Worm (Caenorhabditis elegans) whole organism, L2 larva: ENCODE measurements around the gene ZK892.6.
A peak's percentile ranks its signal among the peaks of the same experiment; 100 is the strongest.

Experiments used
- C34F6.9 ChIP-seq: fragments of 150-350 bp; optimal IDR thresholded peaks from 2 replicates; lab custom pipeline; 2014; ENCODE audit warnings: missing biosample characterization, missing genetic modification characterization
- F13H6.1 ChIP-seq: sonication (generic microtip); optimal IDR thresholded peaks from 2 replicates; lab custom pipeline; 2016; ENCODE audit warnings: missing genetic modification characterization, missing compliant biosample characterization
- Y55F3AM.14 ChIP-seq: fragments of 200-800 bp; sonication (Bioruptor generic); optimal IDR thresholded peaks from 2 replicates; lab custom pipeline; 2018; ENCODE audit warnings: mild to moderate bottlenecking, missing genetic modification characterization, missing compliant biosample characterization
- aly-2 ChIP-seq: fragments of 150-350 bp; optimal IDR thresholded peaks from 2 replicates; lab custom pipeline; 2014; ENCODE audit warnings: missing biosample characterization, missing genetic modification characterization
- ama-1 ChIP-seq: fragments of 150-350 bp; optimal IDR thresholded peaks from 2 replicates; lab custom pipeline; 2018; ENCODE audit warnings: inconsistent platforms
- blmp-1 ChIP-seq: sonication (generic microtip); optimal IDR thresholded peaks from 2 replicates; lab custom pipeline; 2017; ENCODE audit warnings: missing genetic modification characterization, mild to moderate bottlenecking, missing compliant biosample characterization, antibody characterized with exemption, moderate library complexity; ENCODE audit not compliant: insufficient read depth
- ceh-16 ChIP-seq: fragments of 150-350 bp; optimal IDR thresholded peaks from 2 replicates; lab custom pipeline; 2014; ENCODE audit warnings: missing biosample characterization, missing genetic modification characterization
- crh-2 ChIP-seq: sonication (generic microtip); optimal IDR thresholded peaks from 2 replicates; lab custom pipeline; 2017; ENCODE audit warnings: missing biosample characterization, missing genetic modification characterization
- elt-1 ChIP-seq: fragments of 150-350 bp; optimal IDR thresholded peaks from 2 replicates; lab custom pipeline; 2014; ENCODE audit warnings: missing biosample characterization, missing genetic modification characterization
- fos-1 ChIP-seq: fragments of 150-350 bp; optimal IDR thresholded peaks from 2 replicates; lab custom pipeline; 2014; ENCODE audit warnings: missing biosample characterization, missing genetic modification characterization
- gmeb-1 ChIP-seq: fragments of 150-350 bp; optimal IDR thresholded peaks from 2 replicates; lab custom pipeline; 2014; ENCODE audit warnings: missing biosample characterization, missing genetic modification characterization
- lin-11 ChIP-seq: fragments of 150-350 bp; sonication (generic microtip); optimal IDR thresholded peaks from 2 replicates; lab custom pipeline; 2014; ENCODE audit warnings: missing biosample characterization, missing genetic modification characterization, inconsistent platforms, mixed read lengths
- lin-13 ChIP-seq: fragments of 150-350 bp; optimal IDR thresholded peaks from 2 replicates; lab custom pipeline; 2014; ENCODE audit warnings: missing biosample characterization, missing genetic modification reagents, missing genetic modification characterization
- lsy-2 ChIP-seq, 2 experiments: fragments of 150-350 bp in 1 of 2; sonication (generic microtip) in 1 of 2; optimal IDR thresholded peaks; 2 replicates each; lab custom pipeline; 2014 to 2017; ENCODE audit warnings: missing biosample characterization in 2 of 2, missing genetic modification characterization in 2 of 2
- mab-5 ChIP-seq: fragments of 150-350 bp; optimal IDR thresholded peaks from 2 replicates; lab custom pipeline; 2014; ENCODE audit warnings: missing biosample characterization, missing genetic modification characterization
- mbf-1 ChIP-seq: sonication (generic microtip); optimal IDR thresholded peaks from 2 replicates; lab custom pipeline; 2017; ENCODE audit warnings: missing biosample characterization, missing genetic modification characterization
- mdl-1 ChIP-seq, 2 experiments: fragments of 150-350 bp in 1 of 2; sonication (generic microtip) in 1 of 2; optimal IDR thresholded peaks; 2 replicates each; lab custom pipeline; 2017; ENCODE audit warnings: missing biosample characterization in 2 of 2, missing genetic modification characterization in 2 of 2
- nhr-10 ChIP-seq: sonication (generic microtip); optimal IDR thresholded peaks from 2 replicates; lab custom pipeline; 2017; ENCODE audit warnings: missing biosample characterization, missing genetic modification characterization
- nhr-11 ChIP-seq: fragments of 150-350 bp; optimal IDR thresholded peaks from 2 replicates; lab custom pipeline; 2014; ENCODE audit warnings: missing biosample characterization, missing genetic modification characterization
- nhr-12 ChIP-seq: fragments of 150-350 bp; optimal IDR thresholded peaks from 2 replicates; lab custom pipeline; 2014; ENCODE audit warnings: missing biosample characterization, missing genetic modification characterization
- nhr-129 ChIP-seq: fragments of 150-350 bp; optimal IDR thresholded peaks from 2 replicates; lab custom pipeline; 2014; ENCODE audit warnings: missing biosample characterization, missing genetic modification characterization
- nhr-21 ChIP-seq: fragments of 150-350 bp; optimal IDR thresholded peaks from 2 replicates; lab custom pipeline; 2014; ENCODE audit warnings: missing biosample characterization, missing genetic modification characterization
- nhr-23 ChIP-seq: fragments of 150-350 bp; optimal IDR thresholded peaks from 2 replicates; lab custom pipeline; 2014; ENCODE audit warnings: missing biosample characterization, missing genetic modification reagents, missing genetic modification characterization
- nhr-25 ChIP-seq: fragments of 150-350 bp; sonication (generic microtip); optimal IDR thresholded peaks from 3 replicates; lab custom pipeline; 2014; ENCODE audit warnings: missing biosample characterization, missing genetic modification characterization
- nhr-6 ChIP-seq: fragments of 150-350 bp; optimal IDR thresholded peaks from 2 replicates; lab custom pipeline; 2014; ENCODE audit warnings: missing biosample characterization, missing genetic modification characterization
- nhr-77 ChIP-seq: fragments of 150-350 bp; optimal IDR thresholded peaks from 2 replicates; lab custom pipeline; 2014; ENCODE audit warnings: missing biosample characterization, missing genetic modification characterization
- skn-1 ChIP-seq: sonication (generic microtip); optimal IDR thresholded peaks from 2 replicates; lab custom pipeline; 2017; ENCODE audit warnings: missing biosample characterization, missing genetic modification characterization
- sma-3 ChIP-seq: sonication (generic microtip); optimal IDR thresholded peaks from 2 replicates; lab custom pipeline; 2016; ENCODE audit warnings: missing genetic modification reagents, missing genetic modification characterization, missing compliant biosample characterization
- sma-9 ChIP-seq, 2 experiments: fragments of 150-350 bp in 1 of 2; sonication (generic microtip) in 1 of 2; optimal IDR thresholded peaks; 2 replicates each; lab custom pipeline; 2014 to 2016; ENCODE audit warnings: missing genetic modification characterization in 2 of 2, mild to moderate bottlenecking in 1 of 2, missing biosample characterization in 1 of 2, missing compliant biosample characterization in 1 of 2, missing genetic modification reagents in 1 of 2, moderate library complexity in 1 of 2
- unc-39 ChIP-seq: fragments of 150-350 bp; optimal IDR thresholded peaks from 2 replicates; lab custom pipeline; 2014; ENCODE audit warnings: missing biosample characterization, missing genetic modification characterization
- unc-55 ChIP-seq: fragments of 150-350 bp; sonication (generic microtip); optimal IDR thresholded peaks from 3 replicates; lab custom pipeline; 2014; ENCODE audit warnings: missing biosample characterization, missing genetic modification reagents, missing genetic modification characterization
- zag-1 ChIP-seq: fragments of 150-350 bp; optimal IDR thresholded peaks from 2 replicates; lab custom pipeline; 2014; ENCODE audit warnings: missing biosample characterization, missing genetic modification characterization
- ztf-1 ChIP-seq: fragments of 200-800 bp; sonication (Bioruptor generic); conservative IDR thresholded peaks from 2 replicates; pipeline ENCODE4 v1.3.6; 2022; ENCODE audit warnings: missing genetic modification characterization, missing compliant biosample characterization

Gene ZK892.6

DNA sequence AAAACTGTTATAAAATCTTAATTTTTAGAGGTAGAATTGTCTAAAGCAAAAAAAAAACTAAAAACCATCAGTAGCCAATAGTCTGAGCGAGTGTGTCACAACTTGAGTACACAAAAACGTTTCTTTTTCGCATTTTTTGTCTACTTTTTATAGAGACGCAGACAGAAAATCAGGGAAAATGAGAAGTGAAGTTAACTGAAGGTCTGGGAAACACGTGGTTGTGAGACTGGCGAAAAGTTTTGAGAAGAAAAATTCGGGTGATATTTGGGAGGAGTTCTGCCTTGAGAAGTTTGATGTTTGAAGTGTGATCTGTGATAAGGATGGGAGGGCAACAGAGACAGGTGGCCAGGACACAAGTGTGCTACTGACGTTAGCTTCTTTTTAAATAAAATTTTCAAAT lies 42.3 kb downstream of the ZK892.6 start (continued):
- peak; percentile 93 for TF ChIP-seq nhr-10 (tag; lab: Kevin White, UChicago)
- TF ChIP-seq lin-13: peak; percentile 67
- TF ChIP-seq mdl-1 (tag; optimal IDR thresholded peaks at IDR 0.05; lab: Kevin White, UChicago): peak in 1 of 2 experiments; percentile 90

DNA sequence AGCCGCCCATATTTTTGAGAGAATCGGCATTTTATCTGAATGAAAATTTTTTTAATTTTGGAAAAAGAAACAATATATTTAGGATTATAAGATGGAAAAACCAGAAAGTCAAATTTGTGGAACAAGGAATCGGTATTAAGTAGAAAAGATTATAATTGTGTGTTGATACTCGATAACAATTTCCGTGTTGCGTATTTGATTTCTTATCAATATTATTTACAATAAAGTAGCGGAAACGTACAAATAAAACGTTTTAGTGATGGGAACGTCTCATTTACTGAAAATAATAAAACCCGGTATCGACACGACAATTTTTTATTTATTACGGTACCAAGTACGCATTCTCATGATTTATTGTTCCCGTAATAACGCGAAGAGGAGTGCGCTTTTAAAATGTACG lies 43.1 kb downstream of the ZK892.6 start, which contains the start of gene C05C10.3:
TSS of gene C05C10.3 (minus strand) at position 35 of the 400 bp plus-strand sequence.
- TF ChIP-seq mbf-1 (no peak), ceh-16 (tag; lab: Kevin White, UChicago) (no peak), mab-5 (tag; lab: Kevin White, UChicago) (no peak), zag-1 (tag; lab: Kevin White, UChicago) (no peak)
- TF ChIP-seq, all 48 proteins: peak for 0

DNA sequence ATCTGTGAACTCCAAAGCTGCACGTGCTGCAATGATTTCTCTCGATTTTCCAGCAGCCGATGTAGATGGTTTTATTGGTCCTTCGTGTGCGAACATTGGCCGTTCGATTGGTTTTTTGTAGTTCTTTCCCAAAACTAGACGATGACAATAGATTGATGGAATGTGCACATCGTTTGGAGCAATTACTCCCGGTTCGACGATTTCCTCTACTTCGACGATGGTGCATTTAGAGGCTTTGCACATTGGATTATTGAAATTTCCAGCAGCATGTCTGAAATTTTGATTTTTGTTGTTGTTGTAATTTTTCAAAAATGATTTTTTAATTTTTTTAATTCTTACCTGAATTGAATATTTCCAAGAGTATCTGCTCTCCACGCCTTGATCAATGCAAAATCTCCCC lies 44.3 kb downstream of the ZK892.6 start:
- TF ChIP-seq lin-13 (peak; percentile 17), mdl-1 (tag; optimal IDR thresholded peaks at IDR 0.05; lab: Kevin White, UChicago) (no peak)

DNA sequence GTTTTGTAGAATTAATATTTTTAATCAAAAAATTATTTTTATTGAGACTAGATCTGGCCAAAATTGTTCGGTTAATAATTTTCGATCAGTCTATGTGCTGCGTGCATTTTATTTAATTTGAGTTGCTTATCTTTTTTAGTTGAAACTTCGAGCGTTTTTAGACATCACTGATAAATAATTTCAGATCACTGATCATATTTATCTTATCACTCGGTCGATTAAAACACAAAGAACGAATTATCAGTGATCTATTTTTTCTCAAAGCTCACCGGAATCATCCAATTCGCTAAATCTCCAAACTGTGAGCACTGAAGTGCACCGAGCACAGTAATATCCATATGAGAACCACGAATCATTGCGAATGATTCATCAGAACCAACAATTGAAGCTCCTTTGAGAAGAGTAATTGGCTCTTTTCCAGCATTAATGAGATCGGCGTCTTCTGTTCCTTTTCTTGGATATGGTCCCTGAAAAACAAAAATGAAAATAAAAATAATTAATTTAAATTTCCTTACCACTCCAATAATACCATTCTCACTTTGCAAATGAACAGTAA lies 44.8 kb downstream of the ZK892.6 start:
- peak; percentile 32 for TF ChIP-seq sma-9 (GFP tag; optimal IDR thresholded peaks at IDR 0.05; lab: Kevin White, UChicago)
- TF ChIP-seq sma-9 (tag; optimal IDR thresholded peaks at IDR 0.05; lab: Kevin White, UChicago): no peak
- TF ChIP-seq crh-2 (tag; lab: Kevin White, UChicago): peak; percentile 47
- peak; percentile 43 for TF ChIP-seq fos-1 (tag; lab: Kevin White, UChicago)
- no peak for TF ChIP-seq sma-3
- TF ChIP-seq, all 48 proteins: peak for 3

DNA sequence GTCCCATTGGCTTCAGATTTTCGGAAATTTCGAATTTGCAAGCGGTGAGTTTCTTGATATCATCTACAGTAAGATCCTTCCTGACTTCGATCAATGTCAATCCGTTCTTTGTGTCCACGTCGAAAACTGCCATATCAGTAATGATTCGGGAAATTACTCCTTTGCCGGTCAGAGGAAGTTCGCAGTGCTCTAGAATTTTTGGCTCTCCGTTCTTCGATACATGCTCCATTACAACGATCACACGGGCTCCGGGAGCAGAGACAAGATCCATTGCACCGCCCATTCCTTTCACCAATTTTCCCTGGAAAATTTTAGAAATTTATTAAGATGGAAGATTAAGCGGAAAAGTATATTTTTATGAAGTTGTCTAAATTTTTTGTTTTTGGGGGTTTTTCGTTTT lies 45.4 kb downstream of the ZK892.6 start:
- no peak for TF ChIP-seq nhr-6
- TF ChIP-seq lsy-2 (tag; optimal IDR thresholded peaks at IDR 0.05; lab: Kevin White, UChicago): no peak
- TF ChIP-seq nhr-12: no peak
- no peak for TF ChIP-seq unc-55 (GFP tag; lab: Kevin White, UChicago)
- no peak for TF ChIP-seq mbf-1
- no peak for TF ChIP-seq aly-2 (tag; lab: Kevin White, UChicago)
- TF ChIP-seq zag-1 (tag; lab: Kevin White, UChicago): no peak
- TF ChIP-seq skn-1 (tag; lab: Kevin White, UChicago): no peak
- no peak for TF ChIP-seq nhr-23 (tag; lab: Kevin White, UChicago)
- TF ChIP-seq mdl-1 (tag; optimal IDR thresholded peaks at IDR 0.05; lab: Kevin White, UChicago): no peak
- TF ChIP-seq nhr-129 (tag; lab: Kevin White, UChicago): no peak
- no peak for TF ChIP-seq gmeb-1 (tag; lab: Kevin White, UChicago)
- no peak for TF ChIP-seq lin-13
- TF ChIP-seq F13H6.1 (tag; lab: Kevin White, UChicago): no peak
- no peak for TF ChIP-seq fos-1 (tag; lab: Kevin White, UChicago)
- TF ChIP-seq C34F6.9 (tag; lab: Kevin White, UChicago): no peak
- TF ChIP-seq ztf-1: no peak
- TF ChIP-seq nhr-77 (tag; lab: Kevin White, UChicago): no peak
- no peak for TF ChIP-seq nhr-25
- TF ChIP-seq mab-5 (tag; lab: Kevin White, UChicago): no peak

DNA sequence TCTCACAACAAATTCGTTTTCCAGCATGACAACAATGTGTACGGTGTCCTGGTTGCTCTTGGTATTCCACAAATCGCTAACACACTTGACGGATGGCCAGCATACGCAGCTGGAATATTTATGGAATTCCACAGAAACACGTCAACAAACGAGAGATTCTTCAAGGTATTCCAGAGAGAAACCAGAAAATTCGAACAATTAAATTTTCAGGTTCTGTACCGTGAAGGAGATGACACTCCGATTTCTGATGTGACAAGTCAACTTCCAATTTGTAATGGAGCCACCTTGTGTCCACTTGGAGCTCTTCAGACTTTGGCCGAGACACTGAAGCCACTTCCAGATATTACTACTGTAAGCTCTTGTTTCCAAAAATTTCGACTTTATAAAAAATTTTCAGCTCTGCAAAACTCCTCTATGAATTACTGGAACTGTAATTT lies 46.0 kb downstream of the ZK892.6 start:
- no peak for TF ChIP-seq lin-11 (tag; lab: Kevin White, UChicago)
- peak; percentile 44 for TF ChIP-seq nhr-6
- peak; percentile 24 for TF ChIP-seq sma-9 (GFP tag; optimal IDR thresholded peaks at IDR 0.05; lab: Kevin White, UChicago)
- no peak for TF ChIP-seq sma-9 (tag; optimal IDR thresholded peaks at IDR 0.05; lab: Kevin White, UChicago)
- TF ChIP-seq mbf-1: no peak
- TF ChIP-seq blmp-1: no peak
- TF ChIP-seq skn-1 (tag; lab: Kevin White, UChicago): no peak
- no peak for TF ChIP-seq elt-1 (tag; lab: Kevin White, UChicago)
- TF ChIP-seq nhr-25: peak; percentile 27
- TF ChIP-seq sma-3: peak; percentile 42
- no peak for TF ChIP-seq aly-2 (tag; lab: Kevin White, UChicago)
- TF ChIP-seq lin-13: peak; percentile 56
- no peak for TF ChIP-seq unc-39 (tag; lab: Kevin White, UChicago)
- TF ChIP-seq nhr-23 (tag; lab: Kevin White, UChicago): no peak
- TF ChIP-seq Y55F3AM.14 (GFP tag; lab: Kevin White, UChicago): no peak
- no peak for TF ChIP-seq mab-5 (tag; lab: Kevin White, UChicago)
- peak; percentile 63 for TF ChIP-seq ama-1 (lab: Kevin White, UChicago)
- peak; percentile 49 for TF ChIP-seq nhr-11
- peak; percentile 14 for TF ChIP-seq nhr-21 (tag; lab: Kevin White, UChicago)
